Worm (Caenorhabditis elegans) whole organism, L3 larva: ENCODE data around the gene vps-18.

Experiments used
- R02D3.7 ChIP-seq: fragments of 150-350 bp; optimal IDR thresholded peaks from 2 replicates; lab custom pipeline; 2014; ENCODE audit warnings: missing biosample characterization, missing genetic modification characterization
- ZK546.5 ChIP-seq: sonication (generic microtip); optimal IDR thresholded peaks from 2 replicates; lab custom pipeline; 2017; ENCODE audit warnings: missing biosample characterization, missing genetic modification characterization
- ama-1 ChIP-seq: fragments of 150-350 bp; optimal IDR thresholded peaks from 2 replicates; lab custom pipeline; 2018
- ceh-82 ChIP-seq: fragments of 150-350 bp; optimal IDR thresholded peaks from 2 replicates; lab custom pipeline; 2014; ENCODE audit warnings: missing biosample characterization, missing genetic modification characterization
- ceh-9 ChIP-seq: sonication (generic microtip); optimal IDR thresholded peaks from 2 replicates; lab custom pipeline; 2018; ENCODE audit warnings: missing biosample characterization, missing genetic modification characterization
- elt-3 ChIP-seq, 3 experiments: fragments of 150-350 bp in 1 of 3; sonication (generic microtip) in 2 of 3; optimal IDR thresholded peaks; 2 replicates in 2 of 3; 4 replicates in 1 of 3; lab custom pipeline; 2014 to 2017; ENCODE audit warnings: missing biosample characterization in 3 of 3, missing genetic modification characterization in 3 of 3
- fos-1 ChIP-seq: fragments of 150-350 bp; optimal IDR thresholded peaks from 2 replicates; lab custom pipeline; 2014; ENCODE audit warnings: missing biosample characterization, missing genetic modification characterization
- nhr-11 ChIP-seq: fragments of 150-350 bp; optimal IDR thresholded peaks from 2 replicates; lab custom pipeline; 2014; ENCODE audit warnings: missing biosample characterization, missing genetic modification characterization
- nhr-237 ChIP-seq: fragments of 150-350 bp; optimal IDR thresholded peaks from 2 replicates; lab custom pipeline; 2014; ENCODE audit warnings: missing biosample characterization, missing genetic modification characterization
- nhr-76 ChIP-seq: fragments of 150-350 bp; sonication (generic microtip); optimal IDR thresholded peaks from 5 replicates; lab custom pipeline; 2014; ENCODE audit warnings: missing biosample characterization, missing genetic modification characterization
- skn-1 ChIP-seq: fragments of 150-350 bp; optimal IDR thresholded peaks from 2 replicates; lab custom pipeline; 2014; ENCODE audit warnings: missing biosample characterization, missing genetic modification characterization
- snpc-4 ChIP-seq: fragments of 150-350 bp; optimal IDR thresholded peaks from 2 replicates; lab custom pipeline; 2014; ENCODE audit warnings: missing biosample characterization, missing genetic modification characterization
- ztf-4 ChIP-seq: fragments of 150-350 bp; optimal IDR thresholded peaks from 2 replicates; lab custom pipeline; 2014; ENCODE audit warnings: missing biosample characterization, missing genetic modification characterization

- TF ChIP-seq ZK546.5 (tag; lab: Kevin White, UChicago), result no peak
- TF ChIP-seq nhr-76 (tag; lab: Kevin White, UChicago), result no peak
- TF ChIP-seq elt-3 (tag; optimal IDR thresholded peaks at IDR 0.05; lab: Kevin White, UChicago), result no peak
- no peak for TF ChIP-seq snpc-4 (tag; lab: Kevin White, UChicago)
- TF ChIP-seq skn-1 (tag; lab: Kevin White, UChicago), result no peak
- TF ChIP-seq fos-1 (tag; lab: Kevin White, UChicago), result no peak
- TF ChIP-seq R02D3.7 (tag; lab: Kevin White, UChicago), result no peak
- TF ChIP-seq ceh-82 (tag; lab: Kevin White, UChicago), result no peak
- TF ChIP-seq ama-1 (lab: Kevin White, UChicago), result no peak
- no peak for TF ChIP-seq nhr-11 (tag; lab: Kevin White, UChicago)
- TF ChIP-seq nhr-237 (tag; lab: Kevin White, UChicago), result no peak
- no peak for TF ChIP-seq ceh-9 (tag; lab: Kevin White, UChicago)
- TF ChIP-seq ztf-4, result no peak
Observed at ce11 chrII:4444811-4445210, 16.1 kb upstream of the vps-18 start.
